Fruit fly (Drosophila melanogaster): ENCODE data around the gene CG2701.
A peak's percentile ranks its signal among the peaks of the same experiment; 100 is the strongest.

CG2701 gene

dm6 chrX:2703693-2704092, 16.4 kb downstream of the CG2701 start, which contains the start of gene Ugalt (continued):
- TF ChIP-seq CG14441 (GFP tag; IDR thresholded peaks at IDR 0.05): peak; percentile 100
- peak; percentile 100 for TF ChIP-seq Dad (GFP tag; optimal IDR thresholded peaks at IDR 0.05)
- TF ChIP-seq Dek (tag; optimal IDR thresholded peaks at IDR 0.05): peak; percentile 100
- peak; percentile 99 for TF ChIP-seq psq (GFP tag; optimal IDR thresholded peaks at IDR 0.05)
- peak; percentile 100 for TF ChIP-seq fd96Cb (tag; optimal IDR thresholded peaks at IDR 0.05)
- peak; percentile 100 for TF ChIP-seq gsb-n (tag; optimal IDR thresholded peaks at IDR 0.05)
- peak; percentile 95 for TF ChIP-seq pros (GFP tag; optimal IDR thresholded peaks at IDR 0.05)
- TF ChIP-seq Hand (GFP tag; optimal IDR thresholded peaks at IDR 0.05): peak; percentile 100
- peak; percentile 63 to 84 for TF ChIP-seq crp (GFP tag; optimal IDR thresholded peaks at IDR 0.05)
- peak; percentile 100 for TF ChIP-seq sima (GFP tag; optimal IDR thresholded peaks at IDR 0.05)
- TF ChIP-seq CG11696 (GFP tag; IDR thresholded peaks at IDR 0.05): peak; percentile 100
- peak; percentile 100 for TF ChIP-seq Antp (GFP tag; optimal IDR thresholded peaks at IDR 0.05)
- peak in 1 of 2 experiments; percentile 95 for TF ChIP-seq tll (GFP tag; optimal IDR thresholded peaks at IDR 0.05)
- TF ChIP-seq insv (GFP tag; optimal IDR thresholded peaks at IDR 0.05): peak; percentile 86 to 93
- TF ChIP-seq CG3163 (GFP tag; optimal IDR thresholded peaks at IDR 0.05): peak; percentile 99
- peak; percentile 79 for TF ChIP-seq CG42726 (GFP tag; IDR thresholded peaks at IDR 0.05; ENCODE audit: partially characterized antibody)
- TF ChIP-seq CG15601 (tag; optimal IDR thresholded peaks at IDR 0.05): peak; percentile 99
- TF ChIP-seq zfh1 (GFP tag; IDR thresholded peaks at IDR 0.05): peak; percentile 100
- peak; percentile 100 for TF ChIP-seq nom (GFP tag; optimal IDR thresholded peaks at IDR 0.05)
- TF ChIP-seq Abd-B (GFP tag; optimal IDR thresholded peaks at IDR 0.05): peak; percentile 100
- peak; percentile 100 for TF ChIP-seq CG9817 (tag; optimal IDR thresholded peaks at IDR 0.05)
- TF ChIP-seq CG8924 (tag; optimal IDR thresholded peaks at IDR 0.05): peak; percentile 100
- peak; percentile 100 for TF ChIP-seq CG4730 (GFP tag; IDR thresholded peaks at IDR 0.05)
- peak; percentile 99 for TF ChIP-seq D19B (GFP tag; optimal IDR thresholded peaks at IDR 0.05)
- peak; percentile 100 for TF ChIP-seq jing (GFP tag; optimal IDR thresholded peaks at IDR 0.05)
- TF ChIP-seq kay (GFP tag; optimal IDR thresholded peaks at IDR 0.05): peak; percentile 100
- TF ChIP-seq CG3407 (GFP tag; optimal IDR thresholded peaks at IDR 0.05): peak; percentile 99
- peak; percentile 100 for TF ChIP-seq CG12155 (GFP tag; optimal IDR thresholded peaks at IDR 0.05)
- peak; percentile 100 for TF ChIP-seq vfl (GFP tag; optimal IDR thresholded peaks at IDR 0.05)
- peak; percentile 100 for TF ChIP-seq YL-1 (GFP tag; optimal IDR thresholded peaks at IDR 0.05)
- peak; percentile 100 for TF ChIP-seq gt (GFP tag; IDR thresholded peaks at IDR 0.05)
- no peak for TF ChIP-seq sna (GFP tag; IDR thresholded peaks at IDR 0.05; ENCODE audit: partially characterized antibody)
- TF ChIP-seq CG5180 (GFP tag; optimal IDR thresholded peaks at IDR 0.05): peak; percentile 96
- peak; percentile 100 for TF ChIP-seq exex (tag; optimal IDR thresholded peaks at IDR 0.05)
- TF ChIP-seq CG8359 (GFP tag; optimal IDR thresholded peaks at IDR 0.05; ENCODE audit: borderline replicate concordance): peak; percentile 98
- peak; percentile 100 for TF ChIP-seq unpg (GFP tag; optimal IDR thresholded peaks at IDR 0.05)
- TF ChIP-seq CG10147 (GFP tag; optimal IDR thresholded peaks at IDR 0.05): peak; percentile 100
- peak; percentile 100 for TF ChIP-seq zen (tag; optimal IDR thresholded peaks at IDR 0.05)
- TF ChIP-seq CG14014 (GFP tag; IDR thresholded peaks at IDR 0.05): peak; percentile 100
- TF ChIP-seq fd64A (GFP tag; optimal IDR thresholded peaks at IDR 0.05): peak; percentile 100
- TF ChIP-seq CG10979 (tag; optimal IDR thresholded peaks at IDR 0.05): peak; percentile 100
- TF ChIP-seq chinmo (GFP tag; IDR thresholded peaks at IDR 0.05; ENCODE audit: partially characterized antibody): peak; percentile 66; the same call in 1 of the 4 replicates
- TF ChIP-seq CG7372 (GFP tag; IDR thresholded peaks at IDR 0.05): peak; percentile 100
- peak; percentile 100 for TF ChIP-seq CG12942 (GFP tag; optimal IDR thresholded peaks at IDR 0.05)
- TF ChIP-seq dimm (GFP tag; IDR thresholded peaks at IDR 0.05): peak; percentile 100
- peak; percentile 88 for TF ChIP-seq Dip2 (GFP tag; IDR thresholded peaks at IDR 0.05)
- TF ChIP-seq zfh2 (GFP tag; optimal IDR thresholded peaks at IDR 0.05): peak; percentile 100
- peak; percentile 100 for TF ChIP-seq Hey (tag; optimal IDR thresholded peaks at IDR 0.05)
- TF ChIP-seq dysf (GFP tag; IDR thresholded peaks at IDR 0.05): peak; percentile 100

All from whole organism, embryonic.